Fruit fly (Drosophila melanogaster) whole organism, pupa: Measurements from ENCODE around the gene CG31817.
A peak's percentile ranks its signal among the peaks of the same experiment; 100 is the strongest.

ENCODE experiments used
- CG10348 ChIP-seq: fragments of 200-800 bp; sonication (Bioruptor generic); IDR thresholded peaks from 2 replicates; pipeline ENCODE4 v1.3.6; 2022; ENCODE audit warnings: missing biosample characterization, missing genetic modification characterization
- CG12605 ChIP-seq: fragments of 200-800 bp; sonication (Bioruptor generic); IDR thresholded peaks from 2 replicates; pipeline ENCODE4 v1.3.6; 2022; ENCODE audit warnings: missing biosample characterization, missing genetic modification characterization
- CG13204 ChIP-seq: fragments of 200-800 bp; sonication (Bioruptor generic); optimal IDR thresholded peaks from 2 replicates; lab custom pipeline; 2018; ENCODE audit warnings: missing biosample characterization, mild to moderate bottlenecking, missing genetic modification characterization, moderate library complexity
- CG14655 ChIP-seq: fragments of 200-800 bp; sonication (Bioruptor generic); optimal IDR thresholded peaks from 3 replicates; lab custom pipeline; 2017; ENCODE audit warnings: mild to moderate bottlenecking, missing biosample characterization, missing genetic modification reagents, missing genetic modification characterization
- CG15710 ChIP-seq: fragments of 200-800 bp; sonication (Bioruptor generic); optimal IDR thresholded peaks from 2 replicates; lab custom pipeline; 2018; ENCODE audit warnings: missing biosample characterization, mild to moderate bottlenecking, missing genetic modification characterization, moderate library complexity
- CG17806 ChIP-seq: fragments of 200-800 bp; sonication (Bioruptor generic); optimal IDR thresholded peaks from 2 replicates; lab custom pipeline; 2018; ENCODE audit warnings: missing biosample characterization, mild to moderate bottlenecking, missing genetic modification characterization, moderate library complexity
- CG32121 ChIP-seq: fragments of 200-800 bp; sonication (Bioruptor generic); IDR thresholded peaks from 2 replicates; pipeline ENCODE4 v1.3.6; 2022; ENCODE audit warnings: missing biosample characterization, missing genetic modification characterization
- CG34367 ChIP-seq: fragments of 200-800 bp; sonication (Bioruptor generic); optimal IDR thresholded peaks from 2 replicates; lab custom pipeline; 2018; ENCODE audit warnings: missing biosample characterization, mild to moderate bottlenecking, missing genetic modification characterization
- CG4496 ChIP-seq: fragments of 200-800 bp; sonication (Bioruptor generic); IDR thresholded peaks from 3 replicates; pipeline ENCODE4 v1.3.6; 2022; ENCODE audit warnings: missing biosample characterization, missing genetic modification characterization
- CG8159 ChIP-seq: fragments of 200-800 bp; sonication (Bioruptor generic); optimal IDR thresholded peaks from 3 replicates; lab custom pipeline; 2018; ENCODE audit warnings: missing biosample characterization, mild to moderate bottlenecking, missing genetic modification characterization, moderate library complexity
- CG8301 ChIP-seq: fragments of 200-800 bp; sonication (Bioruptor generic); optimal IDR thresholded peaks from 2 replicates; lab custom pipeline; 2018; ENCODE audit warnings: missing biosample characterization, mild to moderate bottlenecking, missing genetic modification characterization
- CG9948 ChIP-seq: fragments of 200-800 bp; sonication (Bioruptor generic); optimal IDR thresholded peaks from 2 replicates; lab custom pipeline; 2018; ENCODE audit warnings: missing biosample characterization, mild to moderate bottlenecking, missing genetic modification characterization, moderate library complexity
- D1 ChIP-seq: fragments of 200-800 bp; sonication (Bioruptor generic); optimal IDR thresholded peaks from 2 replicates; lab custom pipeline; 2018; ENCODE audit warnings: missing biosample characterization, mild to moderate bottlenecking, missing genetic modification characterization, moderate library complexity
- EcR ChIP-seq: fragments of 200-800 bp; sonication (Bioruptor generic); optimal IDR thresholded peaks from 3 replicates; lab custom pipeline; 2019; ENCODE audit warnings: missing biosample characterization, missing genetic modification characterization, mild to moderate bottlenecking, moderate library complexity, missing genetic modification reagents
- Ets98B ChIP-seq: fragments of 200-800 bp; sonication (Bioruptor generic); IDR thresholded peaks from 2 replicates; pipeline ENCODE4 v1.3.6; 2022; ENCODE audit warnings: missing biosample characterization, missing genetic modification characterization
- Pif1A ChIP-seq: fragments of 200-800 bp; sonication (Bioruptor generic); optimal IDR thresholded peaks from 3 replicates; lab custom pipeline; 2016; ENCODE audit warnings: missing biosample characterization, missing genetic modification characterization
- Pif1B ChIP-seq: fragments of 200-800 bp; sonication (Bioruptor generic); optimal IDR thresholded peaks from 3 replicates; lab custom pipeline; 2016; ENCODE audit warnings: missing biosample characterization, missing genetic modification characterization
- Snoo ChIP-seq: fragments of 200-800 bp; sonication (Bioruptor generic); optimal IDR thresholded peaks from 3 replicates; lab custom pipeline; 2017; ENCODE audit warnings: missing biosample characterization, mild to moderate bottlenecking, missing genetic modification characterization, inconsistent platforms
- fd96Ca ChIP-seq: fragments of 200-800 bp; sonication (Bioruptor generic); IDR thresholded peaks from 3 replicates; pipeline ENCODE4 v1.3.6; 2022; ENCODE audit warnings: missing biosample characterization, missing genetic modification characterization
- gl ChIP-seq: fragments of 200-800 bp; sonication (Bioruptor generic); optimal IDR thresholded peaks from 2 replicates; lab custom pipeline; 2018; ENCODE audit warnings: missing biosample characterization, mild to moderate bottlenecking, missing genetic modification characterization
- rn ChIP-seq: fragments of 200-800 bp; sonication (Bioruptor generic); IDR thresholded peaks from 2 replicates; pipeline ENCODE4 v1.3.6; 2022; ENCODE audit warnings: missing biosample characterization, missing genetic modification characterization

CG31817 gene

DNA sequence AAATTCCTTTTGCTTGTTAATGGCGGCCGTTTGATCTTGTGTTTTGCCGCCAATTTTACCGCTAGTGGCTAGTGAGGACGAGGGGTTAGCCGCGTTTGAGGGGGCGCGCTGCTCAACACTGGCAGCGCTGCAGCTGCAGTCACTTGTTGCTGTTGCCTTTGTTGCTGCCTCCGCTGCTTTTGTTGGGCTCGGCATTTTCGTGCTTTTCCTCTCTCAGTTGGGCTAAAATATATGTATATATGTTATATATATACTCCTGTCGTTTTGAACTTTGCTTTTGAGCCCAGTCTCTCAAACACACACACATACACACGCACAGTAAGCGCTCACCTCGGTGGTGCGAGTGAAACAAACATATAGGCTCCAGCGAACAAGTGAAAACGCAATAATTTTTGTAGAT, 12.9 kb downstream of the CG31817 start:
- TF ChIP-seq CG10348: no peak
- TF ChIP-seq Snoo (tag; lab: Kevin White, UChicago): peak; percentile 10
- peak; percentile 36 for TF ChIP-seq Pif1A (GFP tag; lab: Kevin White, UChicago)
- TF ChIP-seq CG15710 (tag; lab: Kevin White, UChicago): no peak
- TF ChIP-seq gl (tag; lab: Kevin White, UChicago): no peak
- TF ChIP-seq Pif1B (GFP tag; lab: Kevin White, UChicago): peak; percentile 57
- peak; percentile 92 for TF ChIP-seq CG12605 (GFP tag; lab: Robert Waterston, UW)
- peak; percentile 35; the same call in 1 of the 3 replicates for TF ChIP-seq fd96Ca (GFP tag; lab: Robert Waterston, UW)
- no peak for TF ChIP-seq D1 (tag; lab: Kevin White, UChicago)
- no peak for TF ChIP-seq CG8301 (tag; lab: Kevin White, UChicago)
- TF ChIP-seq CG32121 (GFP tag; lab: Robert Waterston, UW): peak; percentile 32; the same call in 1 of the 2 replicates
- no peak for TF ChIP-seq rn (GFP tag; lab: Robert Waterston, UW)
- TF ChIP-seq CG14655 (GFP tag; lab: Kevin White, UChicago): peak; percentile 13
- TF ChIP-seq CG17806 (tag; lab: Kevin White, UChicago): no peak
- TF ChIP-seq CG34367 (tag; lab: Kevin White, UChicago): no peak
- peak; percentile 79 for TF ChIP-seq CG4496 (GFP tag; lab: Robert Waterston, UW)
- TF ChIP-seq CG9948: no peak
- peak; percentile 8 for TF ChIP-seq CG8159 (tag; lab: Kevin White, UChicago)
- peak; percentile 60 for TF ChIP-seq EcR (GFP tag; lab: Kevin White, UChicago)
- peak; percentile 31; the same call in 1 of the 2 replicates for TF ChIP-seq Ets98B (GFP tag; lab: Robert Waterston, UW)
- peak; percentile 78 for TF ChIP-seq CG13204 (GFP tag; lab: Kevin White, UChicago)

DNA sequence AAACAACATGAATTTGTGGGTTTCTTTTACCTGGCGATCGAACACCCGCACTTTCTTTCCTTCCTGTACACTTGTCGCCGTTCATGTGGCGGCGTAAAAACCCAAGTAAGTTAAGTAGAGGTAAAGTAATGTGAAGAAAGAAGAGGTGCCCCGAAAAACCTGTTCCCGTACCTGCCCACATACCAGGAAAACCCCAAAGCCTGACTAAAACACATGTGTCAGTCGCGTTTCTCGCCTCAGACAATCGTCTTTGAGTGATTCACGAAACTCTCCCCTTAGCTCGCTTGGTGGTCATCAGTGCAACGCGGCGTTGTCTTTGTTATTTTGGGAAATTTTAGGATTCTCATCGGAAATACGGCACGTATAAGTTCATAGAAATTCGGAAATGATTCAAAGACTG, 14.1 kb downstream of the CG31817 start:
- TF ChIP-seq rn (GFP tag; lab: Robert Waterston, UW) (no peak), CG32121 (GFP tag; lab: Robert Waterston, UW) (no peak), CG14655 (GFP tag; lab: Kevin White, UChicago) (no peak)

DNA sequence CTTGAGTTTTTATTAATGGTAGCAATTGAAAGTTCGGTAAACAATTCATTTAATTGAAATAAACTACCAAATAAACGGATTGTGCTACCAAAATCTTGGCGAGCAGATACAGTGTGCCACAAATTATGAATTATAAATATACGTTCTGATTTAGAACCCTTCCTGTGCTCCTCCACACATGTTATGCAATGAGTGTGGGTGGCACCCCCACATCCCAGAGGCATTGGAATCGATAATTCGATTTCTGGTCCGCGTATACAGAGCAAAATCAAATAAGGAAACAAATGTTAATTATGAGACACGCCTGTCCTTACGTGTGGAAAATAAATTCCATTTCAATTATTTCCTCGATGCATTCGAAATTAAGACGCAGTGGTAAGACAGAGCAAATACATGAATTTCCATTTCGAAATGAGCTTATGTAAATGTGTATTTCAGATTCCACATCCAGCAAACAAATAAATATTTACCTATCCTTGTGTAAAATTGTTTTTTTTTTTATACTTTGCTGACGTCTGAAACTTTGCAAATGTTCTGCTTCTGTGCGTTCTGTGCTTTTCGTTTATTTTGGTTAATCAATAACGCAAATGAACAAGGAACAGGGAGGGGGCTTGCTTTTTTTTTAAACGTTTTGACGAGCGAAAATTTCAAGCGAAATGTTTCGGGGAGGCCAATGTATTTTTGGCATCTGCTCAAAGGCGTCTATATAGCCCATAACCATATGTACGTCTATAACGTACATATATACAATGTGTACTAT, 15.6 kb downstream of the CG31817 start:
- no peak for TF ChIP-seq Snoo (tag; lab: Kevin White, UChicago)
- TF ChIP-seq CG8159 (tag; lab: Kevin White, UChicago): no peak
- no peak for TF ChIP-seq CG10348
- no peak for TF ChIP-seq CG15710 (tag; lab: Kevin White, UChicago)
- TF ChIP-seq EcR (GFP tag; lab: Kevin White, UChicago): no peak

- TF ChIP-seq CG4496 (GFP tag; lab: Robert Waterston, UW) (0 out of 3 replicates have a peak, but pooled peaks have one; percentile 23), CG14655 (GFP tag; lab: Kevin White, UChicago) (no peak)
These were observed 16.5 kb downstream of the CG31817 start for dm6 chr2L:16321209-16321608.

DNA sequence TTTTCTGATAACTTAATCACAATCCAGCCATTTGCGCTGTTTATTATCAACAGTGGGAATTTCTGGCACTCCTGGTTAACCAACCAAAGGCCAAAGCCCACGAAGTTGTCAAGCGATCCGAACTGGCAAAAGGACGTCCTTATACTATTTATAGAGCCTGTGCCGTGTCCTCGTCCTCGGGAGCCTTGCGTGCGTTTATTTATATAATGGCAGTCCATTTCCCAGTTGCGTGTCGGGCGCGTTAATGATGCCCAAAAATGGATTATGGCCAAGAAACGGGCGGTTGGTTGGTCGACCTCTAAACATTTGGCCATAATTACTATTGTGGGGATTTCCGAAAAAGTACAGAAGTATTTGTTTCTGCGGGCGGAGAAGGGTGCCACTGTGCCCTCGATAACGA, 17.3 kb downstream of the CG31817 start:
- TF ChIP-seq CG4496 (GFP tag; lab: Robert Waterston, UW) (no peak), CG8301 (tag; lab: Kevin White, UChicago) (no peak), CG9948 (no peak), Pif1B (GFP tag; lab: Kevin White, UChicago) (no peak), CG32121 (GFP tag; lab: Robert Waterston, UW) (no peak), EcR (GFP tag; lab: Kevin White, UChicago) (no peak), rn (GFP tag; lab: Robert Waterston, UW) (no peak), CG8159 (tag; lab: Kevin White, UChicago) (no peak), CG15710 (tag; lab: Kevin White, UChicago) (no peak), Snoo (tag; lab: Kevin White, UChicago) (no peak), CG10348 (no peak), CG13204 (GFP tag; lab: Kevin White, UChicago) (no peak), D1 (tag; lab: Kevin White, UChicago) (no peak), Pif1A (GFP tag; lab: Kevin White, UChicago) (no peak), Ets98B (GFP tag; lab: Robert Waterston, UW) (no peak), gl (tag; lab: Kevin White, UChicago) (no peak), CG17806 (tag; lab: Kevin White, UChicago) (no peak), CG14655 (GFP tag; lab: Kevin White, UChicago) (no peak)
- TF ChIP-seq, all 21 proteins: peak for 0

DNA sequence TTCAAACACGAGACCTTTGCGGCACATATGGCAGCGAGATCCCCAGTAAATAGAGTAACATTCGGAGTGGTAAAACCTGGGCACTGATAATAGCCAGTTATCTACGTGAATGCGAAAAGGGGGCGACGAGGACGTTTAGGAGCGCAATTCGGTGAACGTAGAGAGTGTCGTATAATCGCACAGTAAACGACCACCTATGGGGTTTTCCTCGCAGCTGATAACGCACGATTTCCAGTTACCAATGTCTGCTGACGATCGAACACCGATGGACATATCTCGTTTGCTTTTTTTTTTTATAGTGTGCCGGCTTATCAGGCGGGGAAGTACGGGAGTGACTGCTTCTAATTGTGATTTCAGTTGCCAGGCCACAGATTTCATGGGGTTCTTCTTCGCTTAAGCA, 17.9 kb downstream of the CG31817 start:
- TF ChIP-seq CG8301 (tag; lab: Kevin White, UChicago): no peak
- TF ChIP-seq, all 21 proteins: peak for 0
